Fruit fly (Drosophila melanogaster): ENCODE measurements around the gene CG31606.

Gene CG31606

DNA sequence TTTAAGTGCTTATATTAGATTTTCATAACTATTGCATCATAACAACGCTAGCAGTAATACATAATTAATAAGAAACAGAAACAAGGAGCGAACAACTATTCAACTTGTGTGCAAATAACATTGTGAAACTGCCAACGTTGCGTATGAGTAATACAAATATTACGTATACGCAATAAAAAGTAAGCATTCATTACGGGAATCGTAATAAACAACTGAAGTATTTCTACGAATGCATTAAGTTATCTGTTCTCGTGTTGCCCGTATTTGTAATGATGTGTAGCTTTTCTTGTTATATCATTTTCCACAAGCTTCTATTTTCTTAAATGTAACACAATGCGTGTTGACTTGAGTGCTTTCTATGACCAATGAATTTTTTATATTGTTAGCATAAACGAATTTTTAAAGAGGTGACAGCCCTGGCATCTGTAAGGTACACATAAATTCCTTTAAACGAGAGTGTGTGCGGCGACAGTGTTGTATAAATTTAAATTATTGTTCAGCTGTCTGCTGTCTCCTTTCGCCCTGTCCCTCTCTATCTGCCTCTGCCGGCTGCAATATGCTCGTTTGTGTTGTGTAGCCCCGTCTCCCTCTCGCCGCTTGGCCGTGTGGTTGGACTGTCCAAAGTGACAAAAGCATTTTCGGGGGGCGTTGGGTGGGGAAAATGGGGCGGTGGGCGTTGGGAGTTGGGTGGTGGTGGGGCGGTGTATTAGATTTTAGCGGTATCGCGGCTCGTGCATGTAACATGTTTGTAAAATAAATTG lies 47.6 kb upstream of the CG31606 start (continued):
- TF ChIP-seq CG2678 (tag; optimal IDR thresholded peaks at IDR 0.05) (no peak), CG43689 (GFP tag; IDR thresholded peaks at IDR 0.05) (no peak), CG13894 (tag; optimal IDR thresholded peaks at IDR 0.05) (no peak), Poxn (GFP tag; IDR thresholded peaks at IDR 0.05) (no peak), insv (GFP tag; optimal IDR thresholded peaks at IDR 0.05) (no peak), cg (GFP tag; optimal IDR thresholded peaks at IDR 0.05) (peak; percentile 55), CG10979 (tag; optimal IDR thresholded peaks at IDR 0.05) (peak; percentile 45), CG34376 (GFP tag; optimal IDR thresholded peaks at IDR 0.05) (no peak), grn (GFP tag; optimal IDR thresholded peaks at IDR 0.05) (no peak), CG31224 (GFP tag; IDR thresholded peaks at IDR 0.05) (no peak), CG12219 (GFP tag; optimal IDR thresholded peaks at IDR 0.05) (no peak), Dp (GFP tag; optimal IDR thresholded peaks at IDR 0.05) (no peak), CG16815 (GFP tag; optimal IDR thresholded peaks at IDR 0.05) (no peak), CoRest (tag; optimal IDR thresholded peaks at IDR 0.05) (no peak), CG7357 (GFP tag; IDR thresholded peaks at IDR 0.05) (no peak), CG12071 (GFP tag; optimal IDR thresholded peaks at IDR 0.05) (no peak), Fer1 (GFP tag; optimal IDR thresholded peaks at IDR 0.05) (no peak), CG1647 (GFP tag; optimal IDR thresholded peaks at IDR 0.05) (no peak), CG18262 (tag; optimal IDR thresholded peaks at IDR 0.05) (no peak), jigr1 (GFP tag; IDR thresholded peaks at IDR 0.05) (no peak), CG18619 (GFP tag; optimal IDR thresholded peaks at IDR 0.05) (no peak), gt (GFP tag; IDR thresholded peaks at IDR 0.05) (no peak), HLHmδ (GFP tag; optimal IDR thresholded peaks at IDR 0.05) (no peak), CG17802 (tag; optimal IDR thresholded peaks at IDR 0.05) (no peak), CG4854 (GFP tag; optimal IDR thresholded peaks at IDR 0.05) (no peak), Awh (GFP tag; IDR thresholded peaks at IDR 0.05) (no peak), crol (GFP tag; IDR thresholded peaks at IDR 0.05) (peak; percentile 97), Hmr (GFP tag; optimal IDR thresholded peaks at IDR 0.05) (no peak), CG9817 (tag; optimal IDR thresholded peaks at IDR 0.05) (no peak), hth (optimal IDR thresholded peaks at IDR 0.05) (no peak), H2.0 (GFP tag; IDR thresholded peaks at IDR 0.05) (no peak), oc (tag; optimal IDR thresholded peaks at IDR 0.05) (no peak), gro (GFP tag; optimal IDR thresholded peaks at IDR 0.05) (no peak), Dek (tag; optimal IDR thresholded peaks at IDR 0.05) (no peak), CG1832 (GFP tag; optimal IDR thresholded peaks at IDR 0.05) (no peak), CG14441 (GFP tag; IDR thresholded peaks at IDR 0.05) (no peak), tx (GFP tag; optimal IDR thresholded peaks at IDR 0.05) (no peak), CG14965 (GFP tag; optimal IDR thresholded peaks at IDR 0.05; ENCODE audit: borderline replicate concordance) (no peak), zfh1 (GFP tag; IDR thresholded peaks at IDR 0.05) (no peak), Lim3 (GFP tag; IDR thresholded peaks at IDR 0.05) (no peak), CG12236 (GFP tag; optimal IDR thresholded peaks at IDR 0.05) (no peak), croc (GFP tag; conservative IDR thresholded peaks at IDR 0.05) (no peak), CG18599 (GFP tag; optimal IDR thresholded peaks at IDR 0.05) (no peak), CG6654 (GFP tag; optimal IDR thresholded peaks at IDR 0.05) (no peak), inv (GFP tag; IDR thresholded peaks at IDR 0.05; ENCODE audit: partially characterized antibody) (no peak), CG1233 (GFP tag; optimal IDR thresholded peaks at IDR 0.05) (no peak), z (GFP tag; IDR thresholded peaks at IDR 0.05) (no peak), pan (optimal IDR thresholded peaks at IDR 0.05) (no peak), pan (GFP tag; optimal IDR thresholded peaks at IDR 0.05 in 1 of 2, IDR thresholded peaks at IDR 0.05 in 1 of 2) (no peak), CG4820 (GFP tag; optimal IDR thresholded peaks at IDR 0.05) (no peak), wor (GFP tag; IDR thresholded peaks at IDR 0.05) (no peak)

Measured in whole organism, embryonic.